Worm (Caenorhabditis elegans) whole organism, L1 larva: Measurements from ENCODE around the gene ugt-8.

ENCODE experiments used
- C04F5.9 ChIP-seq: sonication (generic microtip); optimal IDR thresholded peaks from 2 replicates; lab custom pipeline; 2016; ENCODE audit warnings: missing genetic modification characterization, missing compliant biosample characterization
- C34B4.2 ChIP-seq: sonication (generic microtip); optimal IDR thresholded peaks from 2 replicates; lab custom pipeline; 2017; ENCODE audit warnings: mild to moderate bottlenecking, missing genetic modification characterization, missing compliant biosample characterization
- aly-2 ChIP-seq: fragments of 150-350 bp; optimal IDR thresholded peaks from 2 replicates; lab custom pipeline; 2014; ENCODE audit warnings: missing biosample characterization, missing genetic modification characterization
- ceh-82 ChIP-seq, 3 experiments: fragments of 150-350 bp in 1 of 3; sonication (generic microtip) in 2 of 3; optimal IDR thresholded peaks; 2 replicates each; lab custom pipeline; 2014 to 2017; ENCODE audit warnings: missing biosample characterization in 3 of 3, missing genetic modification characterization in 3 of 3
- efl-1 ChIP-seq, 4 experiments: fragments of 150-350 bp; optimal IDR thresholded peaks in 3 of 4; peaks in 1 of 4; 1 replicate in 1 of 4; 2 replicates in 3 of 4; lab custom pipeline; 2014; ENCODE audit warnings: missing biosample characterization in 2 of 4, missing genetic modification characterization in 2 of 4, missing genetic modification reagents in 2 of 4
- ets-5 ChIP-seq: fragments of 200-800 bp; sonication (Bioruptor generic); IDR thresholded peaks from 2 replicates; pipeline ENCODE4 v1.3.6; 2022; ENCODE audit warnings: missing genetic modification characterization, missing compliant biosample characterization
- fkh-8 ChIP-seq: sonication (generic microtip); optimal IDR thresholded peaks from 2 replicates; lab custom pipeline; 2016; ENCODE audit warnings: mild to moderate bottlenecking, missing genetic modification characterization, missing compliant biosample characterization
- grh-1 ChIP-seq: fragments of 200-800 bp; sonication (Bioruptor generic); IDR thresholded peaks from 2 replicates; pipeline ENCODE4 v1.3.6; 2022; ENCODE audit warnings: missing genetic modification reagents, missing genetic modification characterization, missing compliant biosample characterization
- hlh-17 ChIP-seq: fragments of 200-800 bp; sonication (Bioruptor generic); optimal IDR thresholded peaks from 2 replicates; lab custom pipeline; 2018; ENCODE audit warnings: missing genetic modification characterization, mild to moderate bottlenecking, missing compliant biosample characterization, moderate library complexity, borderline replicate concordance
- lin-35 ChIP-seq, 2 experiments: fragments of 150-350 bp; optimal IDR thresholded peaks; 2 replicates each; lab custom pipeline; 2014; ENCODE audit warnings: missing biosample characterization in 2 of 2, missing genetic modification characterization in 2 of 2, missing genetic modification reagents in 2 of 2
- lsy-2 ChIP-seq, 2 experiments: fragments of 150-350 bp; optimal IDR thresholded peaks; 2 replicates each; lab custom pipeline; 2014; ENCODE audit warnings: missing biosample characterization in 2 of 2, missing genetic modification characterization in 2 of 2
- mab-9 ChIP-seq: fragments of 200-800 bp; sonication (Bioruptor generic); IDR thresholded peaks from 2 replicates; pipeline ENCODE4 v1.3.6; 2022; ENCODE audit warnings: missing genetic modification reagents, missing genetic modification characterization, missing compliant biosample characterization
- mdl-1 ChIP-seq, 2 experiments: fragments of 150-350 bp; optimal IDR thresholded peaks; 2 replicates each; lab custom pipeline; 2014 to 2017; ENCODE audit warnings: missing biosample characterization in 2 of 2, missing genetic modification characterization in 2 of 2, inconsistent platforms in 1 of 2
- nhr-19 ChIP-seq: fragments of 200-800 bp; sonication (Bioruptor generic); conservative IDR thresholded peaks from 2 replicates; pipeline ENCODE4 v1.3.6; 2022; ENCODE audit warnings: missing genetic modification characterization, missing compliant biosample characterization
- nhr-28 ChIP-seq: fragments of 150-350 bp; optimal IDR thresholded peaks from 2 replicates; lab custom pipeline; 2014; ENCODE audit warnings: missing biosample characterization, missing genetic modification characterization
- nhr-76 ChIP-seq: sonication (generic microtip); optimal IDR thresholded peaks from 2 replicates; lab custom pipeline; 2017; ENCODE audit warnings: missing biosample characterization, missing genetic modification characterization
- nhr-84 ChIP-seq: sonication (generic microtip); optimal IDR thresholded peaks from 2 replicates; lab custom pipeline; 2017; ENCODE audit warnings: missing biosample characterization, missing genetic modification characterization
- nhr-90 ChIP-seq: sonication (generic microtip); optimal IDR thresholded peaks from 2 replicates; lab custom pipeline; 2016; ENCODE audit warnings: mild to moderate bottlenecking, missing genetic modification characterization, missing compliant biosample characterization; ENCODE audit not compliant: poor library complexity
- rnt-1 ChIP-seq: sonication (generic microtip); optimal IDR thresholded peaks from 2 replicates; lab custom pipeline; 2016; ENCODE audit warnings: mild to moderate bottlenecking, missing genetic modification characterization, moderate library complexity, missing compliant biosample characterization
- unc-98 ChIP-seq: fragments of 200-800 bp; sonication (Bioruptor generic); IDR thresholded peaks from 2 replicates; pipeline ENCODE4 v1.3.6; 2022; ENCODE audit warnings: missing genetic modification characterization, missing compliant biosample characterization
- vab-15 ChIP-seq: sonication (generic microtip); optimal IDR thresholded peaks from 2 replicates; lab custom pipeline; 2017; ENCODE audit warnings: missing genotype, mild to moderate bottlenecking, missing genetic modification characterization, missing compliant biosample characterization

The ugt-8 gene

ce11 chrV:4948635-4949034 is 44.9 kb downstream of the ugt-8 start, which contains the start of gene str-209:
Gene str-209 (plus strand): TSS chrV:4948935.
- TF ChIP-seq vab-15 (no peak), mab-9 (GFP tag; lab: Robert Waterston, UW) (no peak), nhr-28 (tag; lab: Kevin White, UChicago) (no peak), rnt-1 (no peak), aly-2 (tag; lab: Kevin White, UChicago) (no peak), grh-1 (no peak), unc-98 (GFP tag; lab: Robert Waterston, UW) (no peak), nhr-19 (GFP tag; lab: Robert Waterston, UW) (no peak), nhr-90 (tag; lab: Kevin White, UChicago) (no peak), nhr-84 (no peak), ceh-82 (tag; optimal IDR thresholded peaks at IDR 0.05; lab: Kevin White, UChicago) (no peak), fkh-8 (tag; lab: Kevin White, UChicago) (no peak), nhr-76 (tag; lab: Kevin White, UChicago) (no peak), mdl-1 (tag; optimal IDR thresholded peaks at IDR 0.05; lab: Kevin White, UChicago) (no peak), C04F5.9 (tag; lab: Kevin White, UChicago) (no peak), lsy-2 (tag; optimal IDR thresholded peaks at IDR 0.05; lab: Kevin White, UChicago) (no peak), lin-35 (GFP tag; optimal IDR thresholded peaks at IDR 0.05; lab: Kevin White, UChicago) (no peak), hlh-17 (GFP tag; lab: Kevin White, UChicago) (no peak), C34B4.2 (tag; lab: Kevin White, UChicago) (no peak), ets-5 (GFP tag; lab: Robert Waterston, UW) (no peak)

DNA sequence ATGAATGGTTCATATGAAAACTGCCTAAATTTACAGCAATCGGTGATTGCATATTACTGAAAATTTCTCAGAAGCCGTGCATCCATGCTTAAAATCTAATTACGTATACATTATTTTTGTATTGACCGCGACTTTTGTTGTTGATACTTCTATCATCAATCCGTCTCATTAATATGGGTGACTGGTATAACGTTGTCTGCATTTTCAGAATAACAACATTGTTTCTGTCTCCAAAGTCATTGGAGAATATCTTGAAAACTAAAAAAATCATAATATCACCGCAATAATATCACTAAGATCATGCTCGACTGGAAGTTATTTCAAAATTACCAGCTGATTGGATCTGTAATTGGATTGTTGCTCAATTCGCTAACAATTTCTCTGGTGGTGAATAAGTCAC is 47.7 kb downstream of the ugt-8 start, which contains the start of gene str-207:
Gene str-207 (plus strand): TSS at position 301 of the 400 bp plus-strand sequence.
- TF ChIP-seq efl-1 (optimal IDR thresholded peaks at IDR 0.05; lab: Kevin White, UChicago) (no peak), efl-1 (GFP tag; optimal IDR thresholded peaks at IDR 0.05 in 1 of 2; lab: Kevin White, UChicago) (peak in 1 of 2 experiments; percentile 63), nhr-90 (tag; lab: Kevin White, UChicago) (no peak)
